Worm (Caenorhabditis elegans): ENCODE data around the gene K11H12.4.

- TF ChIP-seq jun-1 (tag; optimal IDR thresholded peaks at IDR 0.05) = no peak
- TF ChIP-seq R02D3.7 (tag; optimal IDR thresholded peaks at IDR 0.05) = no peak
- TF ChIP-seq tbx-2 (tag; optimal IDR thresholded peaks at IDR 0.05) = no peak
- TF ChIP-seq ceh-16 (tag; optimal IDR thresholded peaks at IDR 0.05) = no peak
- no peak for TF ChIP-seq unc-62 (GFP tag; optimal IDR thresholded peaks at IDR 0.05)
- TF ChIP-seq ceh-9 (tag; optimal IDR thresholded peaks at IDR 0.05) = no peak
- TF ChIP-seq ama-1 (optimal IDR thresholded peaks at IDR 0.05) = no peak
These were observed 2.4 kb downstream of the K11H12.4 start, which contains the start of gene K11H12.3 for ce11 chrIV:673313-673712.
